Fruit fly (Drosophila melanogaster) Kc167 (cell line): ENCODE measurements around the gene Eip63F-1.

ENCODE experiments used
- Myc ChIP-seq: fragments of >200 bp; optimal IDR thresholded peaks from 2 replicates; lab custom pipeline; 2017; ENCODE audit warnings: missing external identifiers
- h ChIP-seq: fragments of >200 bp; optimal IDR thresholded peaks from 3 replicates; lab custom pipeline; 2018; ENCODE audit warnings: missing external identifiers
- insv ChIP-seq: fragments of >200 bp; optimal IDR thresholded peaks from 3 replicates; lab custom pipeline; 2018; ENCODE audit warnings: missing external identifiers
- psq ChIP-seq: fragments of >200 bp; optimal IDR thresholded peaks from 2 replicates; lab custom pipeline; 2017; ENCODE audit warnings: missing external identifiers

DNA sequence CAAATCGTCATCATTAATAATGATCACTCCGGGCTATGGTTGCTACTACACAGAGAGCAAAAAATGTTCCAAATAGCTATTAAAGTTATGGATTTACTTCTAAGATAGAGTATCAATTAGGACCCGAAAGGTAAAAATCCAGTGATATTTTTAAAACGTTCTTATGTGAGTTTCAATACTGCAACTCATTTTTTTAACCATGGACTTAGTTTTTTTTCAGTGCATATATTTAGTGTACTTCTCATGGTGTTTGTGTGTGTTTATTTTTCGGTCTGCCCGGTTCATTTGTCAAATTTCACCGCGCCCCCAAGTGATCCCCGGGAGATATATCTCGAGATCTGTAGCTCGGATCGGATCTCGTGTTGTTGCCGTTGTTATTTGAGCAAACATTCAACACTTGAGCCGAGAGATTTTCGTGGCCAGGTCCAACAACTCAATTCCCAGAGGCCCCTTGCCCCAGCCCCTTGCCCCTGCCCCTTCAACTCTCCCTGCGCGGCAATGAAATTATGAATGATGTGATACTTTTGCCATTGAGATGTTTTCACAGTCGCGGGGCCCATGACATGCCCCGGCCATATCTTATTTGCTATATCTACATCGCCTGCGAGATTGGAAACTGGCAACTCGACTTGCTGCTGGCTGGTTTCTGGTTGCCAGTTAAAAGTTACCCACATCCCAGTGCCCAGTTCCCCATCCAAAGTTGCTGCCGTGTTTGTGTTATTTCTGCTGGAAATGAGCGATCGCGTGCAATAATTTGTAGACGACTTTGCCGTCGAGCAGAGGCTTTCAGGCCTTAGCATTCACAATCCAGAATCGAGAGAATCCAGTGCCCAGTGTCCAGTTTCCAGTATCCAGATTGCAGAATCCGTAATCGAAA lies 72.7 kb downstream of the Eip63F-1 start:
- no peak for TF ChIP-seq insv (lab: Kevin White, UChicago)
- no peak for TF ChIP-seq psq (lab: Kevin White, UChicago)
- TF ChIP-seq Myc, result no peak
- TF ChIP-seq h, result no peak
